Worm (Caenorhabditis elegans): ENCODE results near the gene Y11D7A.5.
"Not testable (repeated sequence)": the region's sequence is repeated elsewhere in the genome, so short reads cannot be mapped to it uniquely, and the experiment has no call there.

Y11D7A.5 gene

ce11 chrIV:9215824-9216223, 29.5 kb downstream of the Y11D7A.5 start:
- no peak for TF ChIP-seq klf-2 (GFP tag; conservative IDR thresholded peaks at IDR 0.05)
- no peak for TF ChIP-seq T22C8.4 (GFP tag; IDR thresholded peaks at IDR 0.05)
- no peak for TF ChIP-seq ref-1 (GFP tag; conservative IDR thresholded peaks at IDR 0.05)
- TF ChIP-seq tab-1 (GFP tag; IDR thresholded peaks at IDR 0.05) = no peak

- TF ChIP-seq cog-1 (tag; optimal IDR thresholded peaks at IDR 0.05) = no peak
- no peak for TF ChIP-seq ref-1 (GFP tag; conservative IDR thresholded peaks at IDR 0.05)
- no peak for TF ChIP-seq med-1 (GFP tag; optimal IDR thresholded peaks at IDR 0.05; ENCODE audit: insufficient read depth)
- no peak for TF ChIP-seq T22C8.4 (GFP tag; IDR thresholded peaks at IDR 0.05)
- TF ChIP-seq tab-1 (GFP tag; IDR thresholded peaks at IDR 0.05) = no peak
- no peak for TF ChIP-seq flt-1 (GFP tag; IDR thresholded peaks at IDR 0.05)
- no peak for TF ChIP-seq ztf-29 (GFP tag; IDR thresholded peaks at IDR 0.05)
- TF ChIP-seq klf-2 (GFP tag; conservative IDR thresholded peaks at IDR 0.05) = no peak
- TF ChIP-seq ztf-23 (GFP tag; IDR thresholded peaks at IDR 0.05) = no peak
These were observed 30.5 kb downstream of the Y11D7A.5 start for ce11 chrIV:9214823-9215222.

- TF ChIP-seq T22C8.4 (GFP tag; IDR thresholded peaks at IDR 0.05) = no peak
- TF ChIP-seq cog-1 (tag; optimal IDR thresholded peaks at IDR 0.05) = no peak
- no peak for TF ChIP-seq klf-2 (GFP tag; conservative IDR thresholded peaks at IDR 0.05)
- TF ChIP-seq med-1 (GFP tag; optimal IDR thresholded peaks at IDR 0.05; ENCODE audit: insufficient read depth) = no peak
- no peak for TF ChIP-seq ztf-23 (GFP tag; IDR thresholded peaks at IDR 0.05)
These were observed 33.2 kb downstream of the Y11D7A.5 start, which contains the start of gene C46C2.6 for ce11 chrIV:9212121-9212520. TSS of gene C46C2.6 (plus strand) at chrIV:9212421.

ce11 chrIV:9210841-9211240, 34.5 kb downstream of the Y11D7A.5 start:
- TF ChIP-seq med-1 (GFP tag; optimal IDR thresholded peaks at IDR 0.05; ENCODE audit: insufficient read depth) = no peak
- TF ChIP-seq cog-1 (tag; optimal IDR thresholded peaks at IDR 0.05) = no peak
- no peak for TF ChIP-seq ztf-29 (GFP tag; IDR thresholded peaks at IDR 0.05)
- no peak for TF ChIP-seq ref-1 (GFP tag; conservative IDR thresholded peaks at IDR 0.05)
- TF ChIP-seq T22C8.4 (GFP tag; IDR thresholded peaks at IDR 0.05) = no peak
- no peak for TF ChIP-seq flt-1 (GFP tag; IDR thresholded peaks at IDR 0.05)
- no peak for TF ChIP-seq tab-1 (GFP tag; IDR thresholded peaks at IDR 0.05)
- TF ChIP-seq ztf-23 (GFP tag; IDR thresholded peaks at IDR 0.05) = no peak
- no peak for TF ChIP-seq klf-2 (GFP tag; conservative IDR thresholded peaks at IDR 0.05)

ce11 chrIV:9199939-9200202, 45.5 kb downstream of the Y11D7A.5 start, which contains the start of gene wnk-1:
TSS of gene wnk-1 (plus strand) at chrIV:9200103.
- TF ChIP-seq ztf-29 (GFP tag; IDR thresholded peaks at IDR 0.05) (no peak), klf-2 (GFP tag; conservative IDR thresholded peaks at IDR 0.05) (no peak), cog-1 (tag; optimal IDR thresholded peaks at IDR 0.05) (no peak), med-1 (GFP tag; optimal IDR thresholded peaks at IDR 0.05; ENCODE audit: insufficient read depth) (no peak), tab-1 (GFP tag; IDR thresholded peaks at IDR 0.05) (no peak), flt-1 (GFP tag; IDR thresholded peaks at IDR 0.05) (no peak), T22C8.4 (GFP tag; IDR thresholded peaks at IDR 0.05) (no peak), ztf-23 (GFP tag; IDR thresholded peaks at IDR 0.05) (no peak)

ce11 chrIV:9199148-9199938, 46.0 kb downstream of the Y11D7A.5 start:
- TF ChIP-seq med-1 (GFP tag; optimal IDR thresholded peaks at IDR 0.05; ENCODE audit: insufficient read depth) = no peak
- TF ChIP-seq ztf-29 (GFP tag; IDR thresholded peaks at IDR 0.05) = no peak
- TF ChIP-seq cog-1 (tag; optimal IDR thresholded peaks at IDR 0.05) = no peak
- TF ChIP-seq T22C8.4 (GFP tag; IDR thresholded peaks at IDR 0.05) = no peak
- no peak for TF ChIP-seq flt-1 (GFP tag; IDR thresholded peaks at IDR 0.05)
- no peak for TF ChIP-seq ref-1 (GFP tag; conservative IDR thresholded peaks at IDR 0.05)
- no peak for TF ChIP-seq ztf-23 (GFP tag; IDR thresholded peaks at IDR 0.05)

- no peak for TF ChIP-seq T22C8.4 (GFP tag; IDR thresholded peaks at IDR 0.05)
- TF ChIP-seq ztf-29 (GFP tag; IDR thresholded peaks at IDR 0.05) = no peak
- TF ChIP-seq tab-1 (GFP tag; IDR thresholded peaks at IDR 0.05) = no peak
- no peak for TF ChIP-seq med-1 (GFP tag; optimal IDR thresholded peaks at IDR 0.05; ENCODE audit: insufficient read depth)
- TF ChIP-seq ref-1 (GFP tag; conservative IDR thresholded peaks at IDR 0.05) = no peak
- TF ChIP-seq cog-1 (tag; optimal IDR thresholded peaks at IDR 0.05) = no peak
- no peak for TF ChIP-seq ztf-23 (GFP tag; IDR thresholded peaks at IDR 0.05)
- TF ChIP-seq klf-2 (GFP tag; conservative IDR thresholded peaks at IDR 0.05) = no peak
- TF ChIP-seq flt-1 (GFP tag; IDR thresholded peaks at IDR 0.05) = no peak
These were observed 47.2 kb downstream of the Y11D7A.5 start for ce11 chrIV:9198136-9198535.

ce11 chrIV:9196755-9197154, 48.6 kb downstream of the Y11D7A.5 start:
- no peak for TF ChIP-seq flt-1 (GFP tag; IDR thresholded peaks at IDR 0.05)
- TF ChIP-seq med-1 (GFP tag; optimal IDR thresholded peaks at IDR 0.05; ENCODE audit: insufficient read depth) = no peak
- no peak for TF ChIP-seq ztf-23 (GFP tag; IDR thresholded peaks at IDR 0.05)
- TF ChIP-seq ref-1 (GFP tag; conservative IDR thresholded peaks at IDR 0.05) = no peak
- no peak for TF ChIP-seq tab-1 (GFP tag; IDR thresholded peaks at IDR 0.05)
- peak; percentile 91 for TF ChIP-seq ztf-29 (GFP tag; IDR thresholded peaks at IDR 0.05)
- no peak for TF ChIP-seq cog-1 (tag; optimal IDR thresholded peaks at IDR 0.05)
- TF ChIP-seq T22C8.4 (GFP tag; IDR thresholded peaks at IDR 0.05) = no peak
- 0 out of 2 replicates have a peak, but pooled peaks have one; percentile 34 for TF ChIP-seq klf-2 (GFP tag; conservative IDR thresholded peaks at IDR 0.05)

- peak; percentile 74 for TF ChIP-seq ref-1 (GFP tag; conservative IDR thresholded peaks at IDR 0.05)
- peak; percentile 50; the same call in 1 of the 2 replicates for TF ChIP-seq ztf-23 (GFP tag; IDR thresholded peaks at IDR 0.05)
These were observed 49.2 kb downstream of the Y11D7A.5 start for ce11 chrIV:9196023-9196636.

- TF ChIP-seq ref-1 (GFP tag; conservative IDR thresholded peaks at IDR 0.05); tab-1 (GFP tag; IDR thresholded peaks at IDR 0.05); flt-1 (GFP tag; IDR thresholded peaks at IDR 0.05): not testable (repeated sequence)
These were observed 50.8 kb downstream of the Y11D7A.5 start, which contains the start of gene C46C2.7 for ce11 chrIV:9194524-9194923. TSS of gene C46C2.7 (plus strand) at chrIV:9194824.
